Fruit fly (Drosophila melanogaster): Measurements from ENCODE around the gene Hyls1.

The Hyls1 gene

dm6 chr2L:16350160-16350633 lies 2.2 kb downstream of the Hyls1 start (continued):
- TF ChIP-seq tna (GFP tag; IDR thresholded peaks at IDR 0.05; ENCODE audit: partially characterized antibody), result no peak
- TF ChIP-seq Nf-YA (GFP tag; IDR thresholded peaks at IDR 0.05), result peak; percentile 76
- peak in 1 of 2 experiments; percentile 79 for TF ChIP-seq crp (GFP tag; optimal IDR thresholded peaks at IDR 0.05)
- no peak for TF ChIP-seq CG4360 (GFP tag; IDR thresholded peaks at IDR 0.05)
- peak; percentile 1 for TF ChIP-seq CG18764 (GFP tag; optimal IDR thresholded peaks at IDR 0.05)
- TF ChIP-seq zfh2 (GFP tag; optimal IDR thresholded peaks at IDR 0.05), result peak; percentile 77
- no peak for TF ChIP-seq sc (optimal IDR thresholded peaks at IDR 0.05)
- TF ChIP-seq sc (GFP tag; optimal IDR thresholded peaks at IDR 0.05), result no peak
- no peak for TF ChIP-seq CG15073 (GFP tag; optimal IDR thresholded peaks at IDR 0.05)
- TF ChIP-seq CG13296 (GFP tag; optimal IDR thresholded peaks at IDR 0.05), result peak; percentile 72
- no peak for TF ChIP-seq TFAM (GFP tag; optimal IDR thresholded peaks at IDR 0.05)
- peak; percentile 43 for TF ChIP-seq Mad (GFP tag; optimal IDR thresholded peaks at IDR 0.05)
- peak; percentile 64 for TF ChIP-seq CG1603 (tag; optimal IDR thresholded peaks at IDR 0.05)
- peak; percentile 80 for TF ChIP-seq sob (GFP tag; IDR thresholded peaks at IDR 0.05)
- TF ChIP-seq Hand (GFP tag; optimal IDR thresholded peaks at IDR 0.05), result peak; percentile 34
- no peak for TF ChIP-seq CG7271 (tag; optimal IDR thresholded peaks at IDR 0.05)
- peak; percentile 64 for TF ChIP-seq CG18262 (tag; optimal IDR thresholded peaks at IDR 0.05)
- no peak for TF ChIP-seq Lpt (GFP tag; optimal IDR thresholded peaks at IDR 0.05)
- no peak for TF ChIP-seq Sin3A (optimal IDR thresholded peaks at IDR 0.05)
- TF ChIP-seq yki (optimal IDR thresholded peaks at IDR 0.05), result no peak
- TF ChIP-seq vvl (GFP tag; IDR thresholded peaks at IDR 0.05), result peak; percentile 95
- no peak for TF ChIP-seq sima (GFP tag; optimal IDR thresholded peaks at IDR 0.05)
- no peak for TF ChIP-seq CG5953 (GFP tag; IDR thresholded peaks at IDR 0.05)
- TF ChIP-seq Nf-YC (tag; optimal IDR thresholded peaks at IDR 0.05), result no peak
- TF ChIP-seq insv (GFP tag; optimal IDR thresholded peaks at IDR 0.05), result peak in 1 of 2 experiments; percentile 4
- TF ChIP-seq fd64A (GFP tag; optimal IDR thresholded peaks at IDR 0.05), result no peak
- TF ChIP-seq odd (GFP tag; optimal IDR thresholded peaks at IDR 0.05), result no peak
- no peak for TF ChIP-seq CG32767 (GFP tag; IDR thresholded peaks at IDR 0.05)
- peak; percentile 78 for TF ChIP-seq nmo (GFP tag; optimal IDR thresholded peaks at IDR 0.05)
- no peak; the same call in 1 of the 2 replicates for TF ChIP-seq chm (GFP tag; IDR thresholded peaks at IDR 0.05)
- TF ChIP-seq dmrt11E (tag; optimal IDR thresholded peaks at IDR 0.05), result peak; percentile 54
- TF ChIP-seq Awh (GFP tag; IDR thresholded peaks at IDR 0.05), result peak; percentile 69
- peak; percentile 20 for TF ChIP-seq ac (GFP tag; optimal IDR thresholded peaks at IDR 0.05)
- TF ChIP-seq Gug (GFP tag; IDR thresholded peaks at IDR 0.05), result peak; percentile 78; the same call in 2 of the 4 replicates
- peak; percentile 68 for TF ChIP-seq CG14050 (GFP tag; IDR thresholded peaks at IDR 0.05)
- TF ChIP-seq Dref (GFP tag; IDR thresholded peaks at IDR 0.05), result peak; percentile 48
- TF ChIP-seq CG7928 (GFP tag; optimal IDR thresholded peaks at IDR 0.05), result no peak
- TF ChIP-seq MESR4 (GFP tag; optimal IDR thresholded peaks at IDR 0.05), result peak; percentile 58
- peak; percentile 7 for TF ChIP-seq Atf3 (GFP tag; optimal IDR thresholded peaks at IDR 0.05)
- no peak; the same call in 1 of the 2 replicates for TF ChIP-seq GATAe (GFP tag; conservative IDR thresholded peaks at IDR 0.05)
- no peak for TF ChIP-seq Lhr (GFP tag; optimal IDR thresholded peaks at IDR 0.05)
- TF ChIP-seq gce (GFP tag; IDR thresholded peaks at IDR 0.05), result peak; percentile 68; the same call in 1 of the 3 replicates
- TF ChIP-seq CG31365 (tag; optimal IDR thresholded peaks at IDR 0.05), result no peak
- TF ChIP-seq Atf-2 (GFP tag; optimal IDR thresholded peaks at IDR 0.05), result peak; percentile 61
- peak; percentile 63 for TF ChIP-seq Dek (tag; optimal IDR thresholded peaks at IDR 0.05)
- TF ChIP-seq CG1792 (GFP tag; optimal IDR thresholded peaks at IDR 0.05), result no peak
- peak; percentile 19 for TF ChIP-seq CG8089 (GFP tag; optimal IDR thresholded peaks at IDR 0.05)
- peak; percentile 76 for TF ChIP-seq CG30403 (GFP tag; optimal IDR thresholded peaks at IDR 0.05)
- peak; percentile 72 for TF ChIP-seq B-H1 (GFP tag; IDR thresholded peaks at IDR 0.05)
- TF ChIP-seq Dbx (GFP tag; IDR thresholded peaks at IDR 0.05), result peak; percentile 84; the same call in 2 of the 3 replicates
- TF ChIP-seq Pdp1 (GFP tag; optimal IDR thresholded peaks at IDR 0.05), result peak; percentile 14 to 61
- TF ChIP-seq so (GFP tag; IDR thresholded peaks at IDR 0.05), result peak; percentile 75
